Worm (Caenorhabditis elegans) whole organism, L4 larva: ENCODE measurements around the gene ZK622.1.

ENCODE experiments used
- D1046.2 ChIP-seq: fragments of 200-800 bp; sonication (Bioruptor generic); IDR thresholded peaks from 2 replicates; pipeline ENCODE4 v1.3.6; 2022; ENCODE audit warnings: missing genetic modification characterization, missing compliant biosample characterization
- Y48G9A.11 ChIP-seq: fragments of 200-800 bp; sonication (Bioruptor generic); IDR thresholded peaks from 2 replicates; pipeline ENCODE4 v1.3.6; 2022; ENCODE audit warnings: missing genetic modification reagents, missing genetic modification characterization, missing compliant biosample characterization
- Y75B8A.6 ChIP-seq: fragments of 200-800 bp; sonication (Bioruptor generic); IDR thresholded peaks from 2 replicates; pipeline ENCODE4 v1.3.6; 2022; ENCODE audit warnings: missing genetic modification reagents, missing genetic modification characterization, missing compliant biosample characterization
- aha-1 ChIP-seq: fragments of 150-350 bp; peaks from one replicate; lab custom pipeline; 2014; ENCODE audit warnings: missing biosample characterization, missing genetic modification characterization
- ama-1 ChIP-seq: fragments of 150-350 bp; optimal IDR thresholded peaks from 2 replicates; lab custom pipeline; 2014; ENCODE audit warnings: inconsistent platforms, mixed read lengths
- attf-4 ChIP-seq: sonication (generic microtip); optimal IDR thresholded peaks from 3 replicates; lab custom pipeline; 2017; ENCODE audit warnings: missing biosample characterization, missing genetic modification characterization
- ceh-44 ChIP-seq: fragments of 200-800 bp; sonication (Bioruptor generic); IDR thresholded peaks from 2 replicates; pipeline ENCODE4 v1.3.6; 2022; ENCODE audit warnings: missing genetic modification reagents, missing genetic modification characterization, missing compliant biosample characterization
- ceh-62 ChIP-seq: sonication (generic microtip); optimal IDR thresholded peaks from 2 replicates; lab custom pipeline; 2017; ENCODE audit warnings: missing biosample characterization, missing genetic modification characterization
- cey-2 ChIP-seq: sonication (generic microtip); optimal IDR thresholded peaks from 3 replicates; lab custom pipeline; 2017; ENCODE audit warnings: missing genetic modification characterization, mild to moderate bottlenecking, missing compliant biosample characterization, antibody characterized with exemption, borderline replicate concordance; ENCODE audit not compliant: insufficient read depth
- ctbp-1 ChIP-seq: fragments of 200-800 bp; sonication (Bioruptor generic); IDR thresholded peaks from 2 replicates; pipeline ENCODE4 v1.3.6; 2022; ENCODE audit warnings: missing genetic modification reagents, missing genetic modification characterization, missing compliant biosample characterization
- daf-16 ChIP-seq, 3 experiments: sonication (generic microtip); optimal IDR thresholded peaks; 2 replicates each; lab custom pipeline; 2016 to 2017; ENCODE audit warnings: missing genetic modification characterization in 3 of 3, missing genetic modification reagents in 3 of 3, mild to moderate bottlenecking in 2 of 3, missing compliant biosample characterization in 2 of 3, missing biosample characterization in 1 of 3, moderate library complexity in 1 of 3
- daf-8 ChIP-seq: fragments of 200-800 bp; sonication (Bioruptor generic); IDR thresholded peaks from 2 replicates; pipeline ENCODE4 v1.3.6; 2022; ENCODE audit warnings: missing genetic modification characterization, missing compliant biosample characterization
- dmd-6 ChIP-seq: fragments of 200-800 bp; sonication (Bioruptor generic); IDR thresholded peaks from 2 replicates; pipeline ENCODE4 v1.3.6; 2022; ENCODE audit warnings: missing genetic modification reagents, missing genetic modification characterization, missing compliant biosample characterization
- dmd-8 ChIP-seq: fragments of 200-800 bp; sonication (Bioruptor generic); IDR thresholded peaks from 2 replicates; pipeline ENCODE4 v1.3.6; 2022; ENCODE audit warnings: missing genetic modification characterization, missing compliant biosample characterization
- dmd-9 ChIP-seq: fragments of 200-800 bp; sonication (Bioruptor generic); IDR thresholded peaks from 2 replicates; pipeline ENCODE4 v1.3.6; 2022; ENCODE audit warnings: missing genetic modification reagents, missing genetic modification characterization, missing compliant biosample characterization
- dve-1 ChIP-seq: sonication (generic microtip); optimal IDR thresholded peaks from 2 replicates; lab custom pipeline; 2017; ENCODE audit warnings: antibody characterized with exemption, mild to moderate bottlenecking, missing genetic modification characterization, missing compliant biosample characterization; ENCODE audit not compliant: insufficient read depth
- egl-27 ChIP-seq: sonication (generic microtip); optimal IDR thresholded peaks from 3 replicates; lab custom pipeline; 2017; ENCODE audit warnings: missing biosample characterization, missing genetic modification reagents, missing genetic modification characterization
- hmg-1.1 ChIP-seq: fragments of 200-800 bp; sonication (Bioruptor generic); IDR thresholded peaks from 2 replicates; pipeline ENCODE4 v1.3.6; 2022; ENCODE audit warnings: missing genetic modification reagents, missing genetic modification characterization, missing compliant biosample characterization
- lim-7 ChIP-seq: fragments of 200-800 bp; sonication (Bioruptor generic); IDR thresholded peaks from 2 replicates; pipeline ENCODE4 v1.3.6; 2022; ENCODE audit warnings: missing genetic modification characterization, missing compliant biosample characterization
- lin-38 ChIP-seq: fragments of 200-800 bp; sonication (Bioruptor generic); IDR thresholded peaks from 2 replicates; pipeline ENCODE4 v1.3.6; 2022; ENCODE audit warnings: missing genetic modification reagents, missing genetic modification characterization, missing compliant biosample characterization
- lsy-2 ChIP-seq, 2 experiments: fragments of 150-350 bp in 1 of 2; sonication (generic microtip) in 1 of 2; optimal IDR thresholded peaks; 2 replicates each; lab custom pipeline; 2014 to 2017; ENCODE audit warnings: missing biosample characterization in 2 of 2, missing genetic modification characterization in 2 of 2
- madf-5 ChIP-seq, 2 experiments: fragments of 200-800 bp; sonication (Bioruptor generic); IDR thresholded peaks; 2 replicates each; pipeline ENCODE4 v1.3.6; 2022; ENCODE audit warnings: missing compliant biosample characterization in 2 of 2, missing genetic modification characterization in 2 of 2
- madf-9 ChIP-seq: fragments of 200-800 bp; sonication (Bioruptor generic); conservative IDR thresholded peaks from 2 replicates; pipeline ENCODE4 v1.3.6; 2022; ENCODE audit warnings: missing genetic modification reagents, missing genetic modification characterization, missing compliant biosample characterization
- mdl-1 ChIP-seq, 2 experiments: fragments of 150-350 bp in 1 of 2; sonication (generic microtip) in 1 of 2; optimal IDR thresholded peaks; 2 replicates each; lab custom pipeline; 2014 to 2017; ENCODE audit warnings: missing biosample characterization in 2 of 2, missing genetic modification characterization in 2 of 2
- mep-1 ChIP-seq: fragments of 150-350 bp; sonication (generic microtip); optimal IDR thresholded peaks from 3 replicates; lab custom pipeline; 2014; ENCODE audit warnings: missing biosample characterization, missing genetic modification characterization
- mxl-2 ChIP-seq: fragments of 200-800 bp; sonication (Bioruptor generic); conservative IDR thresholded peaks from 2 replicates; pipeline ENCODE4 v1.3.6; 2022; ENCODE audit warnings: missing genetic modification reagents, missing genetic modification characterization, missing compliant biosample characterization
- nhr-102 ChIP-seq: sonication (generic microtip); optimal IDR thresholded peaks from 2 replicates; lab custom pipeline; 2016; ENCODE audit warnings: mild to moderate bottlenecking, missing genetic modification characterization, moderate library complexity, missing compliant biosample characterization
- nhr-28 ChIP-seq: fragments of 150-350 bp; optimal IDR thresholded peaks from 2 replicates; lab custom pipeline; 2014; ENCODE audit warnings: missing biosample characterization, missing genetic modification characterization
- nhr-77 ChIP-seq: fragments of 150-350 bp; optimal IDR thresholded peaks from 2 replicates; lab custom pipeline; 2014; ENCODE audit warnings: missing biosample characterization, missing genetic modification characterization
- pha-4 ChIP-seq, 2 experiments: fragments of 150-350 bp in 1 of 2; fragments of 200-800 bp in 1 of 2; sonication (Bioruptor generic) in 1 of 2; IDR thresholded peaks in 1 of 2; optimal IDR thresholded peaks in 1 of 2; 2 replicates each; pipeline versions ENCODE4 v1.3.6 to Lab custom; 2014 to 2022; ENCODE audit warnings: missing genetic modification characterization in 2 of 2, missing genetic modification reagents in 2 of 2, missing biosample characterization in 1 of 2, missing compliant biosample characterization in 1 of 2
- rbr-2 ChIP-seq: sonication (generic microtip); optimal IDR thresholded peaks from 2 replicates; lab custom pipeline; 2016; ENCODE audit warnings: missing genotype, missing genetic modification characterization, missing compliant biosample characterization
- skn-1 ChIP-seq: fragments of 150-350 bp; optimal IDR thresholded peaks from 2 replicates; lab custom pipeline; 2014; ENCODE audit warnings: missing biosample characterization, missing genetic modification characterization
- snpc-1.2 ChIP-seq: fragments of 200-800 bp; sonication (Bioruptor generic); IDR thresholded peaks from 2 replicates; pipeline ENCODE4 v1.3.6; 2022; ENCODE audit warnings: missing genetic modification reagents, missing genetic modification characterization, missing compliant biosample characterization
- spr-1 ChIP-seq: sonication (generic microtip); optimal IDR thresholded peaks from 2 replicates; lab custom pipeline; 2016; ENCODE audit warnings: mild to moderate bottlenecking, missing genetic modification characterization, missing compliant biosample characterization
- spr-3 ChIP-seq: fragments of 200-800 bp; sonication (Bioruptor generic); optimal IDR thresholded peaks from 2 replicates; lab custom pipeline; 2018; ENCODE audit warnings: mild to moderate bottlenecking, missing genetic modification characterization, missing compliant biosample characterization
- unc-62 ChIP-seq, 3 experiments: fragments of 150-350 bp in 1 of 3; sonication (generic microtip); optimal IDR thresholded peaks in 2 of 3; peaks in 1 of 3; 1 replicate in 1 of 3; 2 replicates in 2 of 3; lab custom pipeline; 2014 to 2017; ENCODE audit warnings: missing biosample characterization in 3 of 3, missing genetic modification characterization in 3 of 3, missing genetic modification reagents in 3 of 3, missing genotype in 1 of 3
- zfp-3 ChIP-seq: fragments of 200-800 bp; sonication (Bioruptor generic); conservative IDR thresholded peaks from 2 replicates; pipeline ENCODE4 v1.3.6; 2022; ENCODE audit warnings: missing genetic modification reagents, missing genetic modification characterization, missing compliant biosample characterization

The ZK622.1 gene

ce11 chrII:5282740-5283281 lies 10.8 kb upstream of the ZK622.1 start (continued):
- TF ChIP-seq zfp-3 (GFP tag; lab: Robert Waterston, UW) (no peak), ctbp-1 (no peak), lsy-2 (tag; optimal IDR thresholded peaks at IDR 0.05; lab: Kevin White, UChicago) (no peak), egl-27 (tag; lab: Kevin White, UChicago) (no peak), nhr-102 (no peak), mxl-2 (GFP tag; lab: Robert Waterston, UW) (no peak), hmg-1.1 (GFP tag; lab: Robert Waterston, UW) (no peak), ama-1 (no peak), nhr-28 (peak; percentile 70), madf-5 (GFP tag; IDR thresholded peaks at IDR 0.05; lab: Robert Waterston, UW) (no peak), mep-1 (tag; lab: Kevin White, UChicago) (no peak), Y48G9A.11 (GFP tag; lab: Robert Waterston, UW) (no peak), dve-1 (tag; lab: Kevin White, UChicago) (peak; percentile 23), daf-8 (no peak), Y75B8A.6 (GFP tag; lab: Robert Waterston, UW) (no peak), madf-9 (GFP tag; lab: Robert Waterston, UW) (no peak), lim-7 (no peak), attf-4 (tag; lab: Kevin White, UChicago) (no peak), dmd-8 (GFP tag; lab: Robert Waterston, UW) (no peak), dmd-6 (GFP tag; lab: Robert Waterston, UW) (peak; percentile 39; the same call in 1 of the 2 replicates), nhr-77 (tag; lab: Kevin White, UChicago) (peak; percentile 16), aha-1 (peak; percentile 23), spr-3 (GFP tag; lab: Kevin White, UChicago) (no peak), cey-2 (tag; lab: Kevin White, UChicago) (peak; percentile 49), spr-1 (tag; lab: Kevin White, UChicago) (no peak)

ce11 chrII:5285029-5285428 lies 8.6 kb upstream of the ZK622.1 start, which contains the start of gene gur-5:
Gene gur-5 (plus strand): TSS chrII:5285329.
- TF ChIP-seq unc-62 (GFP tag; optimal IDR thresholded peaks at IDR 0.05 in 1 of 2; lab: Kevin White, UChicago) (peak in 1 of 2 experiments; percentile 20), unc-62 (tag; optimal IDR thresholded peaks at IDR 0.05; lab: Kevin White, UChicago) (no peak), ceh-62 (tag; lab: Kevin White, UChicago) (no peak), lin-38 (GFP tag; lab: Robert Waterston, UW) (no peak)

DNA sequence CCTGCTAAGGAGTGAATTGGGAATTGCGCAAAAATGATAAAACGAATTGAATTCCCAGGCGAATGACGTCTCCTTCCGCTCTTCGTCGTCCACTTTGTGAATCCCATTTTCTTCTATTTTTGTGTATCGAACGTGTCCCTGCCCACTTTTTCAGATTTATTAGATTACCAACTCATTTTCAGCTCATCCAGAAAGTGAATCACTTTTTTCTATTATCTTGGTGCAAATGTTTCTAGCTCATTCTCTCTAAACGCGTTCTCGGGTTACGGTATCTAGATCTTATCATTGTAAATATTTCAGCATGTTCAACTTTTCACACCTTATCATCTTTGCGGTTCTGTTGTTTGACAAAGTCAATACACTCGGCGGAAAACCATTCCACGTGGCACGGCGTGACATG lies 4.5 kb upstream of the ZK622.1 start, which contains the start of gene ZK622.5:
TSS of gene ZK622.5 (plus strand) at position 301 of the 400 bp plus-strand sequence.
- TF ChIP-seq nhr-77 (tag; lab: Kevin White, UChicago) (no peak), dve-1 (tag; lab: Kevin White, UChicago) (peak; percentile 25)

- TF ChIP-seq ama-1 = no peak
- peak; percentile 57 for TF ChIP-seq aha-1
- TF ChIP-seq pha-4 (GFP tag; IDR thresholded peaks at IDR 0.05; lab: Robert Waterston, UW) = no peak
- TF ChIP-seq pha-4 (tag; optimal IDR thresholded peaks at IDR 0.05; lab: Kevin White, UChicago) = no peak
- no peak for TF ChIP-seq Y48G9A.11 (GFP tag; lab: Robert Waterston, UW)
- TF ChIP-seq dmd-9 = no peak
- TF ChIP-seq skn-1 = no peak
- no peak for TF ChIP-seq snpc-1.2 (GFP tag; lab: Robert Waterston, UW)
- no peak for TF ChIP-seq D1046.2 (GFP tag; lab: Robert Waterston, UW)
- TF ChIP-seq ceh-44 (GFP tag; lab: Robert Waterston, UW) = no peak
- TF ChIP-seq hmg-1.1 (GFP tag; lab: Robert Waterston, UW) = 0 out of 2 replicates have a peak, but pooled peaks have one; percentile 6
- TF ChIP-seq rbr-2 = no peak
- TF ChIP-seq daf-16 (GFP tag; optimal IDR thresholded peaks at IDR 0.05; lab: Kevin White, UChicago) = no peak
- no peak for TF ChIP-seq daf-16 (tag; optimal IDR thresholded peaks at IDR 0.05; lab: Kevin White, UChicago)
- TF ChIP-seq lsy-2 (tag; optimal IDR thresholded peaks at IDR 0.05; lab: Kevin White, UChicago) = no peak
- TF ChIP-seq mdl-1 (tag; optimal IDR thresholded peaks at IDR 0.05; lab: Kevin White, UChicago) = no peak
These were observed 2.5 kb upstream of the ZK622.1 start for ce11 chrII:5291051-5291450.
